Worm (Caenorhabditis elegans) whole organism, mixed stage, embryonic: ENCODE measurements around the gene gst-24.
"Not testable (repeated sequence)": the region's sequence is repeated elsewhere in the genome, so short reads cannot be mapped to it uniquely, and the experiment has no call there.

ENCODE experiments used
- M03D4.4 ChIP-seq: sonication (generic microtip); optimal IDR thresholded peaks from 2 replicates; lab custom pipeline; 2017; ENCODE audit warnings: mild to moderate bottlenecking, missing genetic modification characterization, missing compliant biosample characterization
- bed-3 ChIP-seq: fragments of 200-800 bp; sonication (Bioruptor generic); optimal IDR thresholded peaks from 3 replicates; lab custom pipeline; 2018; ENCODE audit warnings: mild to moderate bottlenecking, missing genetic modification characterization, moderate library complexity, missing compliant biosample characterization
- blmp-1 ChIP-seq: fragments of 150-350 bp; optimal IDR thresholded peaks from 2 replicates; lab custom pipeline; 2014; ENCODE audit warnings: missing biosample characterization, missing genetic modification characterization
- ceh-39 ChIP-seq: fragments of 150-350 bp; optimal IDR thresholded peaks from 2 replicates; lab custom pipeline; 2014; ENCODE audit warnings: missing biosample characterization, missing genetic modification characterization
- ceh-43 ChIP-seq: fragments of 200-800 bp; sonication (Bioruptor generic); optimal IDR thresholded peaks from 2 replicates; lab custom pipeline; 2018; ENCODE audit warnings: mild to moderate bottlenecking, missing genetic modification characterization, moderate library complexity, missing compliant biosample characterization
- ceh-83 ChIP-seq: fragments of 200-800 bp; sonication (Bioruptor generic); optimal IDR thresholded peaks from 2 replicates; lab custom pipeline; 2018; ENCODE audit warnings: mild to moderate bottlenecking, missing genetic modification characterization, missing compliant biosample characterization
- ces-1 ChIP-seq: fragments of 150-350 bp; optimal IDR thresholded peaks from 2 replicates; lab custom pipeline; 2014; ENCODE audit warnings: missing biosample characterization, missing genetic modification reagents, missing genetic modification characterization
- cnd-1 ChIP-seq: fragments of 200-800 bp; sonication (Bioruptor generic); optimal IDR thresholded peaks from 2 replicates; lab custom pipeline; 2018; ENCODE audit warnings: mild to moderate bottlenecking, missing genetic modification characterization, missing compliant biosample characterization
- drap-1 ChIP-seq: fragments of 200-800 bp; sonication (Bioruptor generic); optimal IDR thresholded peaks from 3 replicates; lab custom pipeline; 2018; ENCODE audit warnings: mild to moderate bottlenecking, missing genetic modification characterization, missing compliant biosample characterization
- elt-1 ChIP-seq: sonication (generic microtip); optimal IDR thresholded peaks from 2 replicates; lab custom pipeline; 2017; ENCODE audit warnings: missing genetic modification characterization, mild to moderate bottlenecking, missing compliant biosample characterization, antibody characterized with exemption, moderate library complexity, borderline replicate concordance; ENCODE audit not compliant: insufficient read depth
- elt-3 ChIP-seq: fragments of 150-350 bp; optimal IDR thresholded peaks from 2 replicates; lab custom pipeline; 2014; ENCODE audit warnings: missing biosample characterization, missing genetic modification characterization
- flh-1 ChIP-seq: fragments of 200-800 bp; sonication (Bioruptor generic); optimal IDR thresholded peaks from 2 replicates; lab custom pipeline; 2018; ENCODE audit warnings: mild to moderate bottlenecking, missing genetic modification characterization, moderate library complexity, missing compliant biosample characterization
- lin-13 ChIP-seq: fragments of 150-350 bp; optimal IDR thresholded peaks from 2 replicates; lab custom pipeline; 2014; ENCODE audit warnings: missing biosample characterization, missing genetic modification characterization
- lin-32 ChIP-seq: fragments of 200-800 bp; sonication (Bioruptor generic); optimal IDR thresholded peaks from 2 replicates; lab custom pipeline; 2018; ENCODE audit warnings: mild to moderate bottlenecking, missing genetic modification characterization, missing compliant biosample characterization
- lsy-2 ChIP-seq: fragments of 150-350 bp; optimal IDR thresholded peaks from 2 replicates; lab custom pipeline; 2014; ENCODE audit warnings: missing biosample characterization, missing genetic modification characterization
- mab-5 ChIP-seq: fragments of 150-350 bp; optimal IDR thresholded peaks from 2 replicates; lab custom pipeline; 2014; ENCODE audit warnings: missing biosample characterization, missing genetic modification characterization
- mep-1 ChIP-seq: fragments of 150-350 bp; optimal IDR thresholded peaks from 2 replicates; lab custom pipeline; 2017; ENCODE audit warnings: missing biosample characterization, missing genetic modification reagents, missing genetic modification characterization, inconsistent platforms
- mls-2 ChIP-seq: sonication (generic microtip); optimal IDR thresholded peaks from 2 replicates; lab custom pipeline; 2016; ENCODE audit warnings: mild to moderate bottlenecking, missing genetic modification characterization, moderate library complexity, missing compliant biosample characterization
- nhr-12 ChIP-seq: fragments of 150-350 bp; optimal IDR thresholded peaks from 2 replicates; lab custom pipeline; 2014; ENCODE audit warnings: missing biosample characterization, missing genetic modification characterization
- nhr-2 ChIP-seq: fragments of 150-350 bp; optimal IDR thresholded peaks from 2 replicates; lab custom pipeline; 2014; ENCODE audit warnings: missing biosample characterization, missing genetic modification characterization
- nhr-237 ChIP-seq: fragments of 150-350 bp; optimal IDR thresholded peaks from 2 replicates; lab custom pipeline; 2014; ENCODE audit warnings: missing biosample characterization, missing genetic modification characterization
- nhr-76 ChIP-seq: sonication (generic microtip); optimal IDR thresholded peaks from 2 replicates; lab custom pipeline; 2017; ENCODE audit warnings: missing biosample characterization, missing genetic modification characterization
- sem-2 ChIP-seq: fragments of 200-800 bp; sonication (Bioruptor generic); optimal IDR thresholded peaks from 2 replicates; lab custom pipeline; 2018; ENCODE audit warnings: mild to moderate bottlenecking, missing genetic modification characterization, missing compliant biosample characterization
- sptf-1 ChIP-seq: sonication (generic microtip); optimal IDR thresholded peaks from 2 replicates; lab custom pipeline; 2017; ENCODE audit warnings: mild to moderate bottlenecking, missing genetic modification characterization, moderate library complexity, missing compliant biosample characterization
- tbx-8 ChIP-seq: fragments of 200-800 bp; sonication (Bioruptor generic); optimal IDR thresholded peaks from 2 replicates; lab custom pipeline; 2018; ENCODE audit warnings: mild to moderate bottlenecking, missing genetic modification characterization, moderate library complexity, missing compliant biosample characterization
- unc-62 ChIP-seq: fragments of 150-350 bp; optimal IDR thresholded peaks from 2 replicates; lab custom pipeline; 2014; ENCODE audit warnings: missing biosample characterization, missing genetic modification reagents, missing genetic modification characterization
- zip-8 ChIP-seq: fragments of 150-350 bp; optimal IDR thresholded peaks from 2 replicates; lab custom pipeline; 2014; ENCODE audit warnings: missing biosample characterization, missing genetic modification characterization
- ztf-11 ChIP-seq: fragments of 150-350 bp; optimal IDR thresholded peaks from 2 replicates; lab custom pipeline; 2014; ENCODE audit warnings: missing biosample characterization, missing genetic modification characterization

The gst-24 gene

DNA sequence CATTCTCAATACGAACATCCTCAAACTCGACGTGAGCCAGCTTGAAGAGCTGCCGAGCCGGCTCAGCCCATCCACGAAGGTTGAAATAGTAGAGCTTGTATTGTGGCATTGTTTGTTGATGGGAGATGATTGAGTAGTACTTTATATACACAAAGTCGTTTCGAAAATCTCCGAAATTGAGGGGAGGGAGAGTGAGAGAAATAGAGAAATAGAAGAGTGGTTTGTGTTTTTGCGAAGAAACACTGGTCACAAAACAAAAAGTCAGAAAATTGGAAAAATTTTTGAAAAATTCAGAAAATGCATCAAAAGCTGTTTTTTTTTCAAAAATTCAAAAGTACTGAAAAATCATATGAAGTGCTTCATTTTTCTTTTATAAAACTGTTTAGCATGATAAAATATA, at the start of gene gst-24:
gst-24 (minus strand) TSS at position 181 of the 400 bp plus-strand sequence.
- no peak for TF ChIP-seq nhr-76
- TF ChIP-seq sem-2 (GFP tag; lab: Kevin White, UChicago): no peak
- TF ChIP-seq elt-1 (tag; lab: Kevin White, UChicago): no peak
- TF ChIP-seq nhr-12 (tag; lab: Kevin White, UChicago): no peak
- no peak for TF ChIP-seq unc-62 (GFP tag; lab: Kevin White, UChicago)
- no peak for TF ChIP-seq elt-3 (tag; lab: Kevin White, UChicago)
- TF ChIP-seq tbx-8: no peak
- no peak for TF ChIP-seq blmp-1 (tag; lab: Kevin White, UChicago)
- no peak for TF ChIP-seq zip-8 (tag; lab: Kevin White, UChicago)

DNA sequence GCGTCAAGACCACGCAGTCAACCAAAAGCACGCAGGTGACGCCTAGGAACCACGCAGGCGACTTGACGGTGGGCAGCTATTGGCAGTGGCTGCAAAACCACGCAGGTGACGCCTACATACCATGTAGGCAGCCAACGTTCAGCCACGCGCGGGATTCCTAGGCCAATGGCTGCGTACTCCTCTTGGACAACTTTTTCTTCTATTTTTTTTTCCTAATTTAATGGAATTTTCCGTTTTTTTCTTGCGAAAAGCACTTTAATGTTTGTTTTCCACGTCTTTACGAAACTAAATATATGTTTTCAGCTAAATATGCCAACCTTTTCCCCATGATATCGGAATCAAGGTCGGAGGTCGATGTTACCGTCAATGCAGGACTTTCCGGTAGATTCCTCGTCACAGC, 43.6 kb upstream of the gst-24 start, which contains the start of gene C31C9.9:
C31C9.9 (plus strand) TSS at position 301 of the 400 bp plus-strand sequence.
- TF ChIP-seq sptf-1 (tag; lab: Kevin White, UChicago); lin-13 (tag; lab: Kevin White, UChicago); nhr-76: not testable (repeated sequence)

- TF ChIP-seq mab-5 (no peak), bed-3 (GFP tag; lab: Kevin White, UChicago) (no peak), sem-2 (GFP tag; lab: Kevin White, UChicago) (no peak), ceh-39 (tag; lab: Kevin White, UChicago) (no peak), mls-2 (tag; lab: Kevin White, UChicago) (no peak), ceh-83 (no peak), lsy-2 (no peak)
Measured at ce11 chrII:13648230-13648629, 37.1 kb upstream of the gst-24 start, which contains the start of gene fbxa-169. fbxa-169 (plus strand) TSS chrII:13648530.

DNA sequence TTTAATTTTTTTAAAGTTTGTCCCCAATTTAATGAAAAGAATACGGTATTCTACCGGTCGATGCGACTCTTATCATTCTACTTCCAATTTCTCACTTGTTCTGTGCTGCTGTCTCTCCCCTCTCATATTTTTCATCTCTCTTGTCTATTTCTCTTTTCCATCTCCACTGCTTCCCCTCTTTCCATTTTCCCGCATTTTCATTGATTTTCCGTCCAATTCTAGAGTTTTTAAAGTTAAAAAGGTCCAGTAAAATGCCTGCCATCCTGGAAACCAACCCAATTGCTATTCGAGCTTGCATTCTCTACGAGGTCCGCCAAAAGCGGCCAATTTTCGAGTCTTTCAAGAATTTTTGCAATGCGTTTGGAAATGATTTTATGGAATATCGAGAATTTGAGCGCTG, 30.1 kb upstream of the gst-24 start, which contains the start of gene fbxa-167:
fbxa-167 (plus strand) TSS at position 179 of the 400 bp plus-strand sequence.
- TF ChIP-seq mep-1 (tag; lab: Kevin White, UChicago) (peak; percentile 21), mls-2 (tag; lab: Kevin White, UChicago) (no peak), sptf-1 (tag; lab: Kevin White, UChicago) (no peak)

- TF ChIP-seq ceh-83: no peak
- TF ChIP-seq ceh-43: no peak
- TF ChIP-seq ces-1 (GFP tag; lab: Kevin White, UChicago): peak; percentile 25
- no peak for TF ChIP-seq lin-13 (tag; lab: Kevin White, UChicago)
- TF ChIP-seq mls-2 (tag; lab: Kevin White, UChicago): no peak
- TF ChIP-seq blmp-1 (tag; lab: Kevin White, UChicago): no peak
- no peak for TF ChIP-seq elt-3 (tag; lab: Kevin White, UChicago)
- TF ChIP-seq zip-8 (tag; lab: Kevin White, UChicago): no peak
- peak; percentile 11 for TF ChIP-seq unc-62 (GFP tag; lab: Kevin White, UChicago)
- no peak for TF ChIP-seq lin-32 (GFP tag; lab: Kevin White, UChicago)
- TF ChIP-seq elt-1 (tag; lab: Kevin White, UChicago): no peak
- TF ChIP-seq drap-1 (GFP tag; lab: Kevin White, UChicago): no peak
- TF ChIP-seq ztf-11 (tag; lab: Kevin White, UChicago): no peak
Measured at ce11 chrII:13640210-13640609, 29.0 kb upstream of the gst-24 start.

DNA sequence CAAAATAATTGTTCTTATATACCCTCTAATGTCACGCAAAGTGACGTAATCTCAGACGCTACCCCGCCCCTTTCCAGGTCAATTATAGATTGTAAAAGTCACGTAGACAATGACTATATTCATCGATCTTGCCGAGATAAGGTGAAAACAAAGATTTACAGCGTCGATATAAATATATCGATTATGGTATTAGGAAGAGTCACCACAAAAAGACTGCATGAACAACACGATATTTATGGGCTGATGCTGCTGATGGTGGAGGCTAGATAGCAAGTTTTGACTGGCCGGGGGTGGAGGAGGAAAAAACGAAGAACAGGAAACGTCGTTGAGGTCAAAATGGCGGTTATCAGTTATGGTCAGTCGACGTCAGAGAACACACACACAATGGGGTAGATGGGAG, 27.4 kb upstream of the gst-24 start:
- peak; percentile 45 for TF ChIP-seq ceh-39 (tag; lab: Kevin White, UChicago)
- no peak for TF ChIP-seq sem-2 (GFP tag; lab: Kevin White, UChicago)
- no peak for TF ChIP-seq M03D4.4 (tag; lab: Kevin White, UChicago)
- no peak for TF ChIP-seq nhr-2 (tag; lab: Kevin White, UChicago)
- no peak for TF ChIP-seq zip-8 (tag; lab: Kevin White, UChicago)
- no peak for TF ChIP-seq ztf-11 (tag; lab: Kevin White, UChicago)
- TF ChIP-seq nhr-237: no peak
- no peak for TF ChIP-seq mep-1 (tag; lab: Kevin White, UChicago)
- TF ChIP-seq cnd-1 (tag; lab: Kevin White, UChicago): no peak
- no peak for TF ChIP-seq unc-62 (GFP tag; lab: Kevin White, UChicago)
- peak; percentile 96 for TF ChIP-seq elt-1 (tag; lab: Kevin White, UChicago)
- TF ChIP-seq flh-1 (GFP tag; lab: Kevin White, UChicago): no peak
- no peak for TF ChIP-seq ces-1 (GFP tag; lab: Kevin White, UChicago)
- no peak for TF ChIP-seq bed-3 (GFP tag; lab: Kevin White, UChicago)
